Worm (Caenorhabditis elegans) whole organism, L2 larva: ENCODE measurements around the gene K09E9.7.

Experiments
- C34F6.9 ChIP-seq: fragments of 150-350 bp; optimal IDR thresholded peaks from 2 replicates; lab custom pipeline; 2014; ENCODE audit warnings: missing biosample characterization, missing genetic modification characterization
- F13H6.1 ChIP-seq: sonication (generic microtip); optimal IDR thresholded peaks from 2 replicates; lab custom pipeline; 2016; ENCODE audit warnings: missing genetic modification characterization, missing compliant biosample characterization
- Y55F3AM.14 ChIP-seq: fragments of 200-800 bp; sonication (Bioruptor generic); optimal IDR thresholded peaks from 2 replicates; lab custom pipeline; 2018; ENCODE audit warnings: mild to moderate bottlenecking, missing genetic modification characterization, missing compliant biosample characterization
- ZK546.5 ChIP-seq: sonication (generic microtip); optimal IDR thresholded peaks from 2 replicates; lab custom pipeline; 2017; ENCODE audit warnings: missing biosample characterization, missing genetic modification characterization
- alr-1 ChIP-seq: fragments of 150-350 bp; optimal IDR thresholded peaks from 2 replicates; lab custom pipeline; 2014; ENCODE audit warnings: missing biosample characterization, missing genetic modification characterization
- aly-2 ChIP-seq: fragments of 150-350 bp; optimal IDR thresholded peaks from 2 replicates; lab custom pipeline; 2014; ENCODE audit warnings: missing biosample characterization, missing genetic modification characterization
- ama-1 ChIP-seq: fragments of 150-350 bp; optimal IDR thresholded peaks from 2 replicates; lab custom pipeline; 2018; ENCODE audit warnings: inconsistent platforms
- blmp-1 ChIP-seq: sonication (generic microtip); optimal IDR thresholded peaks from 2 replicates; lab custom pipeline; 2017; ENCODE audit warnings: missing genetic modification characterization, mild to moderate bottlenecking, missing compliant biosample characterization, antibody characterized with exemption, moderate library complexity; ENCODE audit not compliant: insufficient read depth
- ceh-16 ChIP-seq: fragments of 150-350 bp; optimal IDR thresholded peaks from 2 replicates; lab custom pipeline; 2014; ENCODE audit warnings: missing biosample characterization, missing genetic modification characterization
- ceh-82 ChIP-seq: fragments of 150-350 bp; optimal IDR thresholded peaks from 2 replicates; lab custom pipeline; 2014; ENCODE audit warnings: missing biosample characterization, missing genetic modification characterization
- crh-2 ChIP-seq: sonication (generic microtip); optimal IDR thresholded peaks from 2 replicates; lab custom pipeline; 2017; ENCODE audit warnings: missing biosample characterization, missing genetic modification characterization
- dmd-4 ChIP-seq: sonication (generic microtip); optimal IDR thresholded peaks from 2 replicates; lab custom pipeline; 2017; ENCODE audit warnings: missing biosample characterization, missing genetic modification characterization
- elt-1 ChIP-seq: fragments of 150-350 bp; optimal IDR thresholded peaks from 2 replicates; lab custom pipeline; 2014; ENCODE audit warnings: missing biosample characterization, missing genetic modification characterization
- elt-3 ChIP-seq: sonication (generic microtip); optimal IDR thresholded peaks from 2 replicates; lab custom pipeline; 2017; ENCODE audit warnings: missing biosample characterization, missing genetic modification characterization
- fos-1 ChIP-seq: fragments of 150-350 bp; optimal IDR thresholded peaks from 2 replicates; lab custom pipeline; 2014; ENCODE audit warnings: missing biosample characterization, missing genetic modification characterization
- gmeb-1 ChIP-seq: fragments of 150-350 bp; optimal IDR thresholded peaks from 2 replicates; lab custom pipeline; 2014; ENCODE audit warnings: missing biosample characterization, missing genetic modification characterization
- lin-11 ChIP-seq: fragments of 150-350 bp; sonication (generic microtip); optimal IDR thresholded peaks from 2 replicates; lab custom pipeline; 2014; ENCODE audit warnings: missing biosample characterization, missing genetic modification characterization, inconsistent platforms, mixed read lengths
- lin-13 ChIP-seq: fragments of 150-350 bp; optimal IDR thresholded peaks from 2 replicates; lab custom pipeline; 2014; ENCODE audit warnings: missing biosample characterization, missing genetic modification reagents, missing genetic modification characterization
- lin-39 ChIP-seq: fragments of 150-350 bp; optimal IDR thresholded peaks from 2 replicates; lab custom pipeline; 2014; ENCODE audit warnings: missing biosample characterization, missing genetic modification reagents, missing genetic modification characterization
- lsy-2 ChIP-seq, 2 experiments: fragments of 150-350 bp in 1 of 2; sonication (generic microtip) in 1 of 2; optimal IDR thresholded peaks; 2 replicates each; lab custom pipeline; 2014 to 2017; ENCODE audit warnings: missing biosample characterization in 2 of 2, missing genetic modification characterization in 2 of 2
- mab-5 ChIP-seq: fragments of 150-350 bp; optimal IDR thresholded peaks from 2 replicates; lab custom pipeline; 2014; ENCODE audit warnings: missing biosample characterization, missing genetic modification characterization
- mbf-1 ChIP-seq: sonication (generic microtip); optimal IDR thresholded peaks from 2 replicates; lab custom pipeline; 2017; ENCODE audit warnings: missing biosample characterization, missing genetic modification characterization
- mdl-1 ChIP-seq, 2 experiments: fragments of 150-350 bp in 1 of 2; sonication (generic microtip) in 1 of 2; optimal IDR thresholded peaks; 2 replicates each; lab custom pipeline; 2017; ENCODE audit warnings: missing biosample characterization in 2 of 2, missing genetic modification characterization in 2 of 2
- nhr-10 ChIP-seq: sonication (generic microtip); optimal IDR thresholded peaks from 2 replicates; lab custom pipeline; 2017; ENCODE audit warnings: missing biosample characterization, missing genetic modification characterization
- nhr-129 ChIP-seq: fragments of 150-350 bp; optimal IDR thresholded peaks from 2 replicates; lab custom pipeline; 2014; ENCODE audit warnings: missing biosample characterization, missing genetic modification characterization
- nhr-21 ChIP-seq: fragments of 150-350 bp; optimal IDR thresholded peaks from 2 replicates; lab custom pipeline; 2014; ENCODE audit warnings: missing biosample characterization, missing genetic modification characterization
- nhr-237 ChIP-seq: fragments of 150-350 bp; optimal IDR thresholded peaks from 2 replicates; lab custom pipeline; 2014; ENCODE audit warnings: missing biosample characterization, missing genetic modification characterization
- nhr-25 ChIP-seq: fragments of 150-350 bp; sonication (generic microtip); optimal IDR thresholded peaks from 3 replicates; lab custom pipeline; 2014; ENCODE audit warnings: missing biosample characterization, missing genetic modification characterization
- nhr-77 ChIP-seq: fragments of 150-350 bp; optimal IDR thresholded peaks from 2 replicates; lab custom pipeline; 2014; ENCODE audit warnings: missing biosample characterization, missing genetic modification characterization
- sem-4 ChIP-seq: fragments of 150-350 bp; optimal IDR thresholded peaks from 2 replicates; lab custom pipeline; 2014; ENCODE audit warnings: missing biosample characterization, missing genetic modification reagents, missing genetic modification characterization
- skn-1 ChIP-seq: sonication (generic microtip); optimal IDR thresholded peaks from 2 replicates; lab custom pipeline; 2017; ENCODE audit warnings: missing biosample characterization, missing genetic modification characterization
- sma-3 ChIP-seq: sonication (generic microtip); optimal IDR thresholded peaks from 2 replicates; lab custom pipeline; 2016; ENCODE audit warnings: missing genetic modification reagents, missing genetic modification characterization, missing compliant biosample characterization
- sma-9 ChIP-seq, 2 experiments: fragments of 150-350 bp in 1 of 2; sonication (generic microtip) in 1 of 2; optimal IDR thresholded peaks; 2 replicates each; lab custom pipeline; 2014 to 2016; ENCODE audit warnings: missing genetic modification characterization in 2 of 2, mild to moderate bottlenecking in 1 of 2, missing biosample characterization in 1 of 2, missing compliant biosample characterization in 1 of 2, missing genetic modification reagents in 1 of 2, moderate library complexity in 1 of 2
- snpc-4 ChIP-seq: fragments of 150-350 bp; optimal IDR thresholded peaks from 2 replicates; lab custom pipeline; 2014; ENCODE audit warnings: missing biosample characterization, missing genetic modification characterization
- unc-39 ChIP-seq: fragments of 150-350 bp; optimal IDR thresholded peaks from 2 replicates; lab custom pipeline; 2014; ENCODE audit warnings: missing biosample characterization, missing genetic modification characterization
- unc-55 ChIP-seq: fragments of 150-350 bp; sonication (generic microtip); optimal IDR thresholded peaks from 3 replicates; lab custom pipeline; 2014; ENCODE audit warnings: missing biosample characterization, missing genetic modification reagents, missing genetic modification characterization
- unc-62 ChIP-seq: fragments of 150-350 bp; optimal IDR thresholded peaks from 2 replicates; lab custom pipeline; 2014; ENCODE audit warnings: missing biosample characterization, missing genetic modification reagents, missing genetic modification characterization
- zag-1 ChIP-seq: fragments of 150-350 bp; optimal IDR thresholded peaks from 2 replicates; lab custom pipeline; 2014; ENCODE audit warnings: missing biosample characterization, missing genetic modification characterization
- ztf-1 ChIP-seq: fragments of 200-800 bp; sonication (Bioruptor generic); conservative IDR thresholded peaks from 2 replicates; pipeline ENCODE4 v1.3.6; 2022; ENCODE audit warnings: missing genetic modification characterization, missing compliant biosample characterization
- ztf-11 ChIP-seq: sonication (generic microtip); optimal IDR thresholded peaks from 2 replicates; lab custom pipeline; 2017; ENCODE audit warnings: missing biosample characterization, missing genetic modification characterization
- ztf-4 ChIP-seq: fragments of 150-350 bp; optimal IDR thresholded peaks from 2 replicates; lab custom pipeline; 2014; ENCODE audit warnings: missing biosample characterization, missing genetic modification characterization

The K09E9.7 gene

DNA sequence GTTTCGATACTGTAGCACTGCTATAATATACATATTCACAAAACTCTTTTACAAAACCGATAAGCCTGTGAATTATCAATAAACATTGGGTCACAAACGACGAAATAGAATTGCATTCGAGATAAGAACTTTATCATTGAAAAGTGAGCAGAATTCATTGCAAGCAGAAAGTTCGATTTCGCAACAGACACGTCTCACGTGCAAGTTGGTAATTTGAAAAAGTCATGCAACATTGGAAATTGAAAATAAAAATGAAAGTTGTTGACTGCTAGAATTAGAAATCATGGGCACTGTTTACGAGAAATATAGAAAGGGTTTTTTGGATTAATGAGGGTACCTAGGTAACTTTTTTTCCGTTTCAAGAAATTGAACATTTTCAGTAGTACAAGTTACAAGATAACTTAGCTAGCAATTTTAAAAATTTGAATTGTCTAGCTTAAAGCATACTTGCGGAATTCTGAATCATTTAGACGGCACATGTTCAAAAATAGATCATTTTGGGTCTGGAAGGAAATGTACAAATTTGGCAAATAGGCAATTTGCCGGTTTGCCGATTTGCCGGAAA is 30.1 kb upstream of the K09E9.7 start:
- TF ChIP-seq ama-1 (lab: Kevin White, UChicago) (peak; percentile 71), sma-3 (peak; percentile 63), mbf-1 (tag; lab: Kevin White, UChicago) (no peak), nhr-77 (tag; lab: Kevin White, UChicago) (no peak), snpc-4 (tag; lab: Kevin White, UChicago) (no peak), ztf-4 (tag; lab: Kevin White, UChicago) (peak; percentile 57), ceh-16 (tag; lab: Kevin White, UChicago) (no peak), elt-1 (tag; lab: Kevin White, UChicago) (no peak), nhr-21 (peak; percentile 60), unc-39 (no peak), fos-1 (peak; percentile 90), alr-1 (tag; lab: Kevin White, UChicago) (no peak), nhr-25 (tag; lab: Kevin White, UChicago) (peak; percentile 63), elt-3 (tag; lab: Kevin White, UChicago) (no peak), mdl-1 (tag; optimal IDR thresholded peaks at IDR 0.05; lab: Kevin White, UChicago) (peak in 1 of 2 experiments; percentile 78), Y55F3AM.14 (GFP tag; lab: Kevin White, UChicago) (no peak), C34F6.9 (tag; lab: Kevin White, UChicago) (peak; percentile 57), sma-9 (GFP tag; optimal IDR thresholded peaks at IDR 0.05; lab: Kevin White, UChicago) (peak; percentile 72), sma-9 (tag; optimal IDR thresholded peaks at IDR 0.05; lab: Kevin White, UChicago) (no peak), unc-62 (GFP tag; lab: Kevin White, UChicago) (no peak), gmeb-1 (peak; percentile 70), unc-55 (peak; percentile 18), aly-2 (tag; lab: Kevin White, UChicago) (peak; percentile 54), ceh-82 (no peak), ztf-1 (GFP tag; lab: Robert Waterston, UW) (no peak), dmd-4 (tag; lab: Kevin White, UChicago) (no peak), crh-2 (tag; lab: Kevin White, UChicago) (peak; percentile 93), lin-13 (GFP tag; lab: Kevin White, UChicago) (peak; percentile 50), blmp-1 (tag; lab: Kevin White, UChicago) (peak; percentile 37), zag-1 (tag; lab: Kevin White, UChicago) (no peak), skn-1 (tag; lab: Kevin White, UChicago) (peak; percentile 84), mab-5 (tag; lab: Kevin White, UChicago) (no peak), nhr-129 (tag; lab: Kevin White, UChicago) (peak; percentile 85), lin-39 (tag; lab: Kevin White, UChicago) (no peak), nhr-237 (tag; lab: Kevin White, UChicago) (no peak), ZK546.5 (tag; lab: Kevin White, UChicago) (no peak), lin-11 (no peak), F13H6.1 (tag; lab: Kevin White, UChicago) (peak; percentile 53), ztf-11 (tag; lab: Kevin White, UChicago) (no peak), lsy-2 (tag; optimal IDR thresholded peaks at IDR 0.05; lab: Kevin White, UChicago) (peak; percentile 35 to 64)

DNA sequence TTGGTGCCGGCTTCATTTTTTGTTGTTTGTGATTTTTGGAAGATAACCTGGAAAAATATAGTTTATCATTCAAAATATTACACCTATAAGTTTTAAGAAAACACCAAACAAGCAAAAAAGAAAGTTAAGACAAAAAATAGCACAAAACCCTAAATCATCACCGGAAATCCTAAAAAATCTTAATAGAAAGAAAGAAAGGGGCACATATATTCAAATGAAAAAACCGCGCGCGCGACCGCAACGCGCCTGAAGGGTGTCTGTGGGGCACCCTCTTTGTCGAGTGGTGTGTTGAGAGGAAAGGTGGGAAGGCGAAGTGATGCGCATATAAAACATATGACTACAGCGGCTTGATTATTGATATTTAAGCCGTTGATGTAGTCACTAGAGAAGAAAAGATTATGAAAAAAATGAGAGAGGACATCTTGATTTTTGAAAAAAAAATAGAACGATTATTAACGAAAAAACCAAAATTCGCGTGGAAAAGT is 26.9 kb upstream of the K09E9.7 start, which contains the start of gene K09E9.3:
Gene K09E9.3 (minus strand): TSS at position 51 of the 485 bp plus-strand sequence.
- TF ChIP-seq nhr-10 (tag; lab: Kevin White, UChicago) (no peak), lin-13 (GFP tag; lab: Kevin White, UChicago) (peak; percentile 1), sma-9 (GFP tag; optimal IDR thresholded peaks at IDR 0.05; lab: Kevin White, UChicago) (no peak), sma-9 (tag; optimal IDR thresholded peaks at IDR 0.05; lab: Kevin White, UChicago) (no peak), crh-2 (tag; lab: Kevin White, UChicago) (no peak), mdl-1 (tag; optimal IDR thresholded peaks at IDR 0.05; lab: Kevin White, UChicago) (no peak), aly-2 (tag; lab: Kevin White, UChicago) (no peak), blmp-1 (tag; lab: Kevin White, UChicago) (no peak), sma-3 (no peak), zag-1 (tag; lab: Kevin White, UChicago) (no peak), Y55F3AM.14 (GFP tag; lab: Kevin White, UChicago) (no peak), mab-5 (tag; lab: Kevin White, UChicago) (no peak), unc-55 (peak; percentile 36), nhr-77 (tag; lab: Kevin White, UChicago) (no peak), unc-62 (GFP tag; lab: Kevin White, UChicago) (no peak), elt-1 (tag; lab: Kevin White, UChicago) (no peak), ztf-4 (tag; lab: Kevin White, UChicago) (no peak), alr-1 (tag; lab: Kevin White, UChicago) (no peak), lsy-2 (tag; optimal IDR thresholded peaks at IDR 0.05; lab: Kevin White, UChicago) (peak in 1 of 2 experiments; percentile 30), sem-4 (tag; lab: Kevin White, UChicago) (no peak), nhr-21 (no peak)
